1 fruit fly cellular context compared by ENCODE assay signal in the genomic region with DNA sequence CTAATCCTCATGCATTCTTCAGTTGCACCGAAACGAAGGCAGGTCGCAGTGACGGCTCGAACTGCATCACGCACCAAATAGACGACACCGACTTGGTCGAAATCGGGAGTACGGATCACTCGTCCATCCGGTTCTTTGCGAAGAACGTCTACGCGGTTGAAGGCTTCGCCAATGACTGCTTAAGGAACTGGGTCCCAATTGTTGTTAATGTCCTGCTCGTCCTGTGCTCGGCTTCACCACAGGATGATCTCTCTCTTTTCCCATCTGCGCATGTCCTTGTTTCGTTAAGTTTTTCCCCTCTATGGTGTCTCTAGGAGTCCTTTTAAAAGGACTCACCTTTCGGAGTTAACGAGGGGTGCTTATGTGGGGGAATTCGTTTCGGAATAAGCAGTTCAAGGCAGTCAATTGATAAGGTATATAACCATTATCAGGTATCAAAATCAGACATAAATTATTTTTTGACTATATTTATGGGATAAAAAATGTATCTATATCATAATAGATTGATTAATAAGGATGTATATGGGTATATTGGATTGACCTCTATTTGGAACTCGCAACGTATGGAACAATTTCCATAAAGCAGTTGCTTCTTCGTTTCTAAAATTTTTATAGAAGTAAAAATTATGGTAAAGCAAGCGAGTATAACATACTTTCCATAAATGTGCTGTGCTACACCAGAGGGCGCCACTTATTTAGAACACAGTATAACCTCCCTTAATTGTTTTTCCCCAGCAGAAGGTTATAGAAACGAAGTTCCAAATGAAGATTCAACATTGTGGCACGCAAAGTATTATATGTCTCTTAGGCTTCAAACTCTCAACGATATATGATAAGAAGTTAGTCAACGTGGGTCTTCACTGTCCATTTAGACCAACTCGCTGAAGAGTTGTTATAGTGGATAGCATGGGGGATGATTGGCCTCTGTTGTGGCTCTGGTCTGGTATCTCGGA.
TF ChIP-seq lines count a peak whose summit lies in the region.

TSS of gene dpr20 (minus strand) at position 186 of the 953 bp plus-strand sequence.

TF ChIP-seq in whole organism, embryonic, 481 proteins besides CTCF, POLR2A, EP300 and RAD21 (continued from another document and continues in another):
- peak; percentile 90 for TF ChIP-seq stc (GFP tag; IDR thresholded peaks at IDR 0.05; lab: Robert Waterston, UW)
- TF ChIP-seq CG43689 (GFP tag; IDR thresholded peaks at IDR 0.05; lab: Robert Waterston, UW), result peak; percentile 80
- no peak for TF ChIP-seq disco-r (GFP tag; optimal IDR thresholded peaks at IDR 0.05; lab: Kevin White, UChicago)
- TF ChIP-seq CG17612 (GFP tag; IDR thresholded peaks at IDR 0.05; lab: Robert Waterston, UW), result peak; percentile 66; the same call in 1 of the 2 replicates
- peak; percentile 64 for TF ChIP-seq ssp (GFP tag; IDR thresholded peaks at IDR 0.05; lab: Robert Waterston, UW)
- TF ChIP-seq scrt (GFP tag; optimal IDR thresholded peaks at IDR 0.05; lab: Kevin White, UChicago), result peak; percentile 76
- TF ChIP-seq CG9727 (GFP tag; optimal IDR thresholded peaks at IDR 0.05; lab: Kevin White, UChicago), result peak; percentile 39
- TF ChIP-seq Hsf (GFP tag; optimal IDR thresholded peaks at IDR 0.05; lab: Kevin White, UChicago), result peak; percentile 76
- TF ChIP-seq CG9817 (tag; optimal IDR thresholded peaks at IDR 0.05; lab: Kevin White, UChicago), result peak; percentile 80
- no peak for TF ChIP-seq CG8478 (optimal IDR thresholded peaks at IDR 0.05; lab: Kevin White, UChicago)
- TF ChIP-seq E2f1 (GFP tag; IDR thresholded peaks at IDR 0.05; lab: Robert Waterston, UW), result peak; percentile 83
- no peak for TF ChIP-seq stwl (tag; optimal IDR thresholded peaks at IDR 0.05; lab: Kevin White, UChicago)
- TF ChIP-seq CG14667 (GFP tag; IDR thresholded peaks at IDR 0.05; lab: Robert Waterston, UW), result peak; percentile 75
- TF ChIP-seq ftz-f1 (GFP tag; optimal IDR thresholded peaks at IDR 0.05; lab: Kevin White, UChicago), result no peak
- TF ChIP-seq CG5953 (GFP tag; IDR thresholded peaks at IDR 0.05; lab: Robert Waterston, UW), result peak; percentile 84
- TF ChIP-seq wor (GFP tag; IDR thresholded peaks at IDR 0.05; lab: Robert Waterston, UW), result peak; percentile 50
- no peak for TF ChIP-seq hkb (optimal IDR thresholded peaks at IDR 0.05; lab: Kevin White, UChicago)
- peak; percentile 89 for TF ChIP-seq hkb (GFP tag; IDR thresholded peaks at IDR 0.05; lab: Robert Waterston, UW)
- peak; percentile 85 for TF ChIP-seq Meics (GFP tag; optimal IDR thresholded peaks at IDR 0.05; lab: Kevin White, UChicago)
- TF ChIP-seq CG6654 (GFP tag; optimal IDR thresholded peaks at IDR 0.05; lab: Kevin White, UChicago), result peak; percentile 42
- no peak for TF ChIP-seq eve (GFP tag; optimal IDR thresholded peaks at IDR 0.05; lab: Kevin White, UChicago)
- TF ChIP-seq btn (GFP tag; optimal IDR thresholded peaks at IDR 0.05; lab: Kevin White, UChicago), result peak; percentile 13
- peak; percentile 90 for TF ChIP-seq Ada2b (GFP tag; IDR thresholded peaks at IDR 0.05; lab: Robert Waterston, UW)
- TF ChIP-seq CG11093 (GFP tag; IDR thresholded peaks at IDR 0.05; lab: Robert Waterston, UW), result peak; percentile 85
- peak; percentile 74 for TF ChIP-seq BtbVII (GFP tag; optimal IDR thresholded peaks at IDR 0.05; lab: Kevin White, UChicago)
- peak; percentile 76 for TF ChIP-seq CG11085 (GFP tag; IDR thresholded peaks at IDR 0.05; lab: Robert Waterston, UW)
- no peak for TF ChIP-seq inv (GFP tag; IDR thresholded peaks at IDR 0.05; lab: Robert Waterston, UW; ENCODE audit: partially characterized antibody)
- TF ChIP-seq nerfin-1 (tag; optimal IDR thresholded peaks at IDR 0.05; lab: Kevin White, UChicago), result peak; percentile 33
- peak; percentile 55; the same call in 1 of the 3 replicates for TF ChIP-seq CG17361 (GFP tag; IDR thresholded peaks at IDR 0.05; lab: Robert Waterston, UW)
- peak; percentile 14 for TF ChIP-seq Hey (tag; optimal IDR thresholded peaks at IDR 0.05; lab: Kevin White, UChicago)
- peak; percentile 87 for TF ChIP-seq Optix (GFP tag; IDR thresholded peaks at IDR 0.05; lab: Robert Waterston, UW)
- peak in 1 of 2 experiments; percentile 61 for TF ChIP-seq insv (GFP tag; optimal IDR thresholded peaks at IDR 0.05; lab: Kevin White, UChicago)
- TF ChIP-seq Xbp1 (GFP tag; optimal IDR thresholded peaks at IDR 0.05; lab: Kevin White, UChicago), result peak; percentile 81
- TF ChIP-seq Usf (GFP tag; optimal IDR thresholded peaks at IDR 0.05; lab: Kevin White, UChicago), result peak; percentile 9
- TF ChIP-seq Abd-B (GFP tag; optimal IDR thresholded peaks at IDR 0.05; lab: Kevin White, UChicago), result peak; percentile 60
- peak; percentile 68 for TF ChIP-seq shn (GFP tag; optimal IDR thresholded peaks at IDR 0.05; lab: Kevin White, UChicago)
- peak; percentile 73 for TF ChIP-seq CG6689 (GFP tag; IDR thresholded peaks at IDR 0.05; lab: Robert Waterston, UW)
- no peak for TF ChIP-seq CG34224 (GFP tag; IDR thresholded peaks at IDR 0.05; lab: Robert Waterston, UW; ENCODE audit: partially characterized antibody)
- peak in 1 of 3 experiments; percentile 35 for TF ChIP-seq lola (GFP tag; optimal IDR thresholded peaks at IDR 0.05; lab: Kevin White, UChicago)
- peak; percentile 57; the same call in 1 of the 2 replicates for TF ChIP-seq CG4404 (GFP tag; IDR thresholded peaks at IDR 0.05; lab: Robert Waterston, UW)
- peak; percentile 22 for TF ChIP-seq gcm (GFP tag; optimal IDR thresholded peaks at IDR 0.05; lab: Kevin White, UChicago)
- TF ChIP-seq CG7839 (tag; optimal IDR thresholded peaks at IDR 0.05; lab: Kevin White, UChicago), result peak; percentile 83
- TF ChIP-seq fd96Cb (tag; optimal IDR thresholded peaks at IDR 0.05; lab: Kevin White, UChicago), result peak; percentile 65
- peak; percentile 48 for TF ChIP-seq CG15696 (tag; optimal IDR thresholded peaks at IDR 0.05; lab: Kevin White, UChicago)
- TF ChIP-seq Lim3 (GFP tag; IDR thresholded peaks at IDR 0.05; lab: Robert Waterston, UW), result no peak
- no peak for TF ChIP-seq Lpt (GFP tag; optimal IDR thresholded peaks at IDR 0.05; lab: Kevin White, UChicago)
- TF ChIP-seq CG6254 (GFP tag; optimal IDR thresholded peaks at IDR 0.05; lab: Kevin White, UChicago), result no peak
- TF ChIP-seq Med (GFP tag; lab: Kevin White, UChicago), result peak; percentile 98
- TF ChIP-seq TFAM (GFP tag; optimal IDR thresholded peaks at IDR 0.05; lab: Kevin White, UChicago), result no peak
- TF ChIP-seq Poxn (GFP tag; IDR thresholded peaks at IDR 0.05; lab: Robert Waterston, UW), result peak; percentile 70
- no peak for TF ChIP-seq Mes4 (GFP tag; optimal IDR thresholded peaks at IDR 0.05; lab: Kevin White, UChicago)
- no peak for TF ChIP-seq CG6791 (GFP tag; IDR thresholded peaks at IDR 0.05; lab: Robert Waterston, UW; ENCODE audit: partially characterized antibody)
- peak; percentile 79 for TF ChIP-seq so (GFP tag; IDR thresholded peaks at IDR 0.05; lab: Robert Waterston, UW)
- TF ChIP-seq CG2120 (GFP tag; optimal IDR thresholded peaks at IDR 0.05; lab: Kevin White, UChicago), result peak; percentile 91
- peak; percentile 65 for TF ChIP-seq HmgZ (tag; optimal IDR thresholded peaks at IDR 0.05; lab: Kevin White, UChicago)
- no peak for TF ChIP-seq CG42726 (GFP tag; IDR thresholded peaks at IDR 0.05; lab: Robert Waterston, UW; ENCODE audit: partially characterized antibody)
- no peak for TF ChIP-seq nau (GFP tag; optimal IDR thresholded peaks at IDR 0.05; lab: Kevin White, UChicago)
- TF ChIP-seq seq (GFP tag; IDR thresholded peaks at IDR 0.05; lab: Robert Waterston, UW), result peak; percentile 81
- TF ChIP-seq zen2 (GFP tag; IDR thresholded peaks at IDR 0.05; lab: Robert Waterston, UW; ENCODE audit: partially characterized antibody), result no peak
- TF ChIP-seq repo (GFP tag; optimal IDR thresholded peaks at IDR 0.05; lab: Kevin White, UChicago), result peak; percentile 34
- TF ChIP-seq cwo (GFP tag; optimal IDR thresholded peaks at IDR 0.05; lab: Kevin White, UChicago), result peak; percentile 53
- TF ChIP-seq CG12744 (GFP tag; optimal IDR thresholded peaks at IDR 0.05; lab: Kevin White, UChicago), result peak; percentile 45
- peak; percentile 32 for TF ChIP-seq CG18476 (GFP tag; optimal IDR thresholded peaks at IDR 0.05; lab: Kevin White, UChicago)
- no peak for TF ChIP-seq CG2116 (GFP tag; optimal IDR thresholded peaks at IDR 0.05; lab: Kevin White, UChicago)
- peak; percentile 31 for TF ChIP-seq CG4424 (GFP tag; optimal IDR thresholded peaks at IDR 0.05; lab: Kevin White, UChicago)
- TF ChIP-seq Bteb2 (GFP tag; optimal IDR thresholded peaks at IDR 0.05; lab: Kevin White, UChicago), result peak; percentile 56
- peak; percentile 87 for TF ChIP-seq CG14441 (GFP tag; IDR thresholded peaks at IDR 0.05; lab: Robert Waterston, UW)
- peak; percentile 4 for TF ChIP-seq CG11723 (GFP tag; optimal IDR thresholded peaks at IDR 0.05; lab: Kevin White, UChicago)
- peak; percentile 80 for TF ChIP-seq CG8765 (GFP tag; IDR thresholded peaks at IDR 0.05; lab: Robert Waterston, UW)
- TF ChIP-seq cas (GFP tag; IDR thresholded peaks at IDR 0.05; lab: Robert Waterston, UW), result peak; percentile 82; the same call in 1 of the 2 replicates
- TF ChIP-seq CG18262 (tag; optimal IDR thresholded peaks at IDR 0.05; lab: Kevin White, UChicago), result peak; percentile 49
- peak; percentile 86 for TF ChIP-seq Aef1 (GFP tag; IDR thresholded peaks at IDR 0.05; lab: Robert Waterston, UW)
- peak; percentile 0 for TF ChIP-seq ab (GFP tag; optimal IDR thresholded peaks at IDR 0.05; lab: Kevin White, UChicago)
- peak; percentile 44 for TF ChIP-seq CG6854 (GFP tag; optimal IDR thresholded peaks at IDR 0.05; lab: Kevin White, UChicago)
- no peak for TF ChIP-seq sna (GFP tag; IDR thresholded peaks at IDR 0.05; lab: Robert Waterston, UW; ENCODE audit: partially characterized antibody)
- peak; percentile 45 for TF ChIP-seq Bdp1 (GFP tag; optimal IDR thresholded peaks at IDR 0.05; lab: Kevin White, UChicago)
- TF ChIP-seq da (GFP tag; optimal IDR thresholded peaks at IDR 0.05; lab: Kevin White, UChicago), result no peak
- TF ChIP-seq vvl (GFP tag; IDR thresholded peaks at IDR 0.05; lab: Robert Waterston, UW), result peak; percentile 95
- peak; percentile 86 for TF ChIP-seq CG32772 (GFP tag; IDR thresholded peaks at IDR 0.05; lab: Robert Waterston, UW)
- no peak for TF ChIP-seq kah (GFP tag; optimal IDR thresholded peaks at IDR 0.05; lab: Kevin White, UChicago)
- TF ChIP-seq CG15011 (GFP tag; optimal IDR thresholded peaks at IDR 0.05; lab: Kevin White, UChicago), result peak; percentile 58
- no peak for TF ChIP-seq hbn (GFP tag; IDR thresholded peaks at IDR 0.05; lab: Robert Waterston, UW; ENCODE audit: partially characterized antibody)
- no peak for TF ChIP-seq Doc3 (GFP tag; IDR thresholded peaks at IDR 0.05; lab: Robert Waterston, UW; ENCODE audit: partially characterized antibody)
- no peak for TF ChIP-seq fd102C (GFP tag; optimal IDR thresholded peaks at IDR 0.05; lab: Kevin White, UChicago)
- peak in 1 of 2 experiments; percentile 6 for TF ChIP-seq crp (GFP tag; optimal IDR thresholded peaks at IDR 0.05; lab: Kevin White, UChicago)
- peak; percentile 45 for TF ChIP-seq slou (GFP tag; optimal IDR thresholded peaks at IDR 0.05; lab: Kevin White, UChicago)
- TF ChIP-seq onecut (GFP tag; IDR thresholded peaks at IDR 0.05; lab: Robert Waterston, UW), result peak; percentile 76
- peak; percentile 64 for TF ChIP-seq Hr3 (GFP tag; optimal IDR thresholded peaks at IDR 0.05; lab: Kevin White, UChicago)
- peak; percentile 87 for TF ChIP-seq wdn (GFP tag; IDR thresholded peaks at IDR 0.05; lab: Robert Waterston, UW)
- peak; percentile 66 for TF ChIP-seq sr (GFP tag; IDR thresholded peaks at IDR 0.05; lab: Robert Waterston, UW)
- TF ChIP-seq Fer1 (GFP tag; optimal IDR thresholded peaks at IDR 0.05; lab: Kevin White, UChicago), result peak; percentile 82
- peak; percentile 70 for TF ChIP-seq dmrt99B (tag; optimal IDR thresholded peaks at IDR 0.05; lab: Kevin White, UChicago)
- peak; percentile 56 for TF ChIP-seq CG34376 (GFP tag; optimal IDR thresholded peaks at IDR 0.05; lab: Kevin White, UChicago)
- TF ChIP-seq CG8281 (tag; optimal IDR thresholded peaks at IDR 0.05; lab: Kevin White, UChicago), result peak; percentile 40
- peak; percentile 35 for TF ChIP-seq Ets97D (GFP tag; optimal IDR thresholded peaks at IDR 0.05; lab: Kevin White, UChicago)
- peak; percentile 73 for TF ChIP-seq her (GFP tag; optimal IDR thresholded peaks at IDR 0.05; lab: Kevin White, UChicago)
- TF ChIP-seq Nf-YB (GFP tag; optimal IDR thresholded peaks at IDR 0.05; lab: Kevin White, UChicago), result peak; percentile 21
- TF ChIP-seq ranshi (GFP tag; IDR thresholded peaks at IDR 0.05; lab: Robert Waterston, UW), result peak; percentile 88
- peak; percentile 59 for TF ChIP-seq CG12942 (GFP tag; optimal IDR thresholded peaks at IDR 0.05; lab: Kevin White, UChicago)
- TF ChIP-seq Sry-δ (GFP tag; optimal IDR thresholded peaks at IDR 0.05; lab: Kevin White, UChicago), result peak; percentile 25
- TF ChIP-seq CG2875 (GFP tag; optimal IDR thresholded peaks at IDR 0.05; lab: Kevin White, UChicago), result peak; percentile 14
- TF ChIP-seq toy (GFP tag; IDR thresholded peaks at IDR 0.05; lab: Robert Waterston, UW), result peak; percentile 66; the same call in 1 of the 2 replicates
- no peak; the same call in 2 of the 3 replicates for TF ChIP-seq knrl (GFP tag; IDR thresholded peaks at IDR 0.05; lab: Robert Waterston, UW; ENCODE audit: partially characterized antibody)
- peak; percentile 78 for TF ChIP-seq CG15514 (GFP tag; optimal IDR thresholded peaks at IDR 0.05; lab: Kevin White, UChicago)
- peak; percentile 82 for TF ChIP-seq gce (GFP tag; IDR thresholded peaks at IDR 0.05; lab: Robert Waterston, UW)
- peak; percentile 76 for TF ChIP-seq CG4730 (GFP tag; IDR thresholded peaks at IDR 0.05; lab: Robert Waterston, UW)
- TF ChIP-seq Oaz (GFP tag; IDR thresholded peaks at IDR 0.05; lab: Robert Waterston, UW), result peak; percentile 74
- peak; percentile 10 for TF ChIP-seq Asciz (GFP tag; optimal IDR thresholded peaks at IDR 0.05; lab: Kevin White, UChicago)
- TF ChIP-seq CG7271 (tag; optimal IDR thresholded peaks at IDR 0.05; lab: Kevin White, UChicago), result no peak
- TF ChIP-seq trem (tag; optimal IDR thresholded peaks at IDR 0.05; lab: Kevin White, UChicago), result no peak
- TF ChIP-seq Ssrp (tag; optimal IDR thresholded peaks at IDR 0.05; lab: Kevin White, UChicago), result peak; percentile 61
- TF ChIP-seq Max (GFP tag; optimal IDR thresholded peaks at IDR 0.05; lab: Kevin White, UChicago), result peak; percentile 33
- TF ChIP-seq CG8359 (GFP tag; optimal IDR thresholded peaks at IDR 0.05; lab: Kevin White, UChicago; ENCODE audit: borderline replicate concordance), result no peak
- TF ChIP-seq CG18764 (GFP tag; optimal IDR thresholded peaks at IDR 0.05; lab: Kevin White, UChicago), result peak; percentile 32
- TF ChIP-seq Stat92E (GFP tag; optimal IDR thresholded peaks at IDR 0.05; lab: Kevin White, UChicago), result no peak
- peak; percentile 95 for TF ChIP-seq Rfx (GFP tag; IDR thresholded peaks at IDR 0.05; lab: Robert Waterston, UW)
- no peak for TF ChIP-seq Sry-β (GFP tag; optimal IDR thresholded peaks at IDR 0.05; lab: Kevin White, UChicago)
- TF ChIP-seq CG10979 (tag; optimal IDR thresholded peaks at IDR 0.05; lab: Kevin White, UChicago), result peak; percentile 38
- TF ChIP-seq CG3995 (GFP tag; optimal IDR thresholded peaks at IDR 0.05; lab: Kevin White, UChicago), result peak; percentile 43
